Worm (Caenorhabditis elegans) whole organism, L2 larva: ENCODE measurements around the gene acox-1.5.
A peak's percentile ranks its signal among the peaks of the same experiment; 100 is the strongest.

Source experiments
- C34F6.9 ChIP-seq: fragments of 150-350 bp; optimal IDR thresholded peaks from 2 replicates; lab custom pipeline; 2014; ENCODE audit warnings: missing biosample characterization, missing genetic modification characterization
- R02D3.7 ChIP-seq: fragments of 150-350 bp; optimal IDR thresholded peaks from 2 replicates; lab custom pipeline; 2014; ENCODE audit warnings: missing biosample characterization, missing genetic modification characterization
- ZK546.5 ChIP-seq: sonication (generic microtip); optimal IDR thresholded peaks from 2 replicates; lab custom pipeline; 2017; ENCODE audit warnings: missing biosample characterization, missing genetic modification characterization
- aly-2 ChIP-seq: fragments of 150-350 bp; optimal IDR thresholded peaks from 2 replicates; lab custom pipeline; 2014; ENCODE audit warnings: missing biosample characterization, missing genetic modification characterization
- fos-1 ChIP-seq: fragments of 150-350 bp; optimal IDR thresholded peaks from 2 replicates; lab custom pipeline; 2014; ENCODE audit warnings: missing biosample characterization, missing genetic modification characterization
- mab-5 ChIP-seq: fragments of 150-350 bp; optimal IDR thresholded peaks from 2 replicates; lab custom pipeline; 2014; ENCODE audit warnings: missing biosample characterization, missing genetic modification characterization
- mdl-1 ChIP-seq, 2 experiments: fragments of 150-350 bp in 1 of 2; sonication (generic microtip) in 1 of 2; optimal IDR thresholded peaks; 2 replicates each; lab custom pipeline; 2017; ENCODE audit warnings: missing biosample characterization in 2 of 2, missing genetic modification characterization in 2 of 2
- nhr-11 ChIP-seq: fragments of 150-350 bp; optimal IDR thresholded peaks from 2 replicates; lab custom pipeline; 2014; ENCODE audit warnings: missing biosample characterization, missing genetic modification characterization
- nhr-12 ChIP-seq: fragments of 150-350 bp; optimal IDR thresholded peaks from 2 replicates; lab custom pipeline; 2014; ENCODE audit warnings: missing biosample characterization, missing genetic modification characterization
- snpc-4 ChIP-seq: fragments of 150-350 bp; optimal IDR thresholded peaks from 2 replicates; lab custom pipeline; 2014; ENCODE audit warnings: missing biosample characterization, missing genetic modification characterization

DNA sequence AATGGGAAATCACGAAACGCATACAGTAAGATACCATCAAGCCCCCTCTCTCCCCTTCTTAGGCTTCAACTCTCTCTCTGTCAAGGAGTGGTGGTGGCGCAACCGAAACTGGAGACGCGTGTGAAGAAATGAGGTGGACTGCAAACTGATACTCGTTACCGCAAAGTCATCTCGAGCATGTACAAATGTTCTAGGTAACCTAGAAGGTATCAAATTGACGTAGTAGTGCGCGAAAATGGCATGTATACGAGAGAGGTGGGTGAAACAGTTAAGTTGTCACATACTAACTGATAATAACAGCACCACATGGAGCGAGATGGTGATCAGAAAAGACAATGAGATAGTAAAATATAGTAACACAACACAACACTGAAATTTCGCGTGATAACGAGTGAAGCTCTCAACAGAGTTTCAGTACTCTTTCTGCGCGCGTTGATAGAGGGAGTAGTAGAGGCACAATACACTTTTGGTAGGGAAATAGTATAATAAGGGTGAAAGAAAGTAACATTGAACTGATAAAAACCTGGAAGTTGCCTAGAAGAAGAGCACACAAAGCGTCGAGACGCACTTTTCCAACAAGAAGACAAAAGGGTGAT lies 46.3 kb upstream of the acox-1.5 start:
- TF ChIP-seq snpc-4 (tag; lab: Kevin White, UChicago) (no peak), fos-1 (tag; lab: Kevin White, UChicago) (peak; percentile 62), R02D3.7 (no peak), mdl-1 (tag; optimal IDR thresholded peaks at IDR 0.05; lab: Kevin White, UChicago) (no peak), nhr-12 (tag; lab: Kevin White, UChicago) (no peak), C34F6.9 (tag; lab: Kevin White, UChicago) (no peak), ZK546.5 (tag; lab: Kevin White, UChicago) (no peak), nhr-11 (tag; lab: Kevin White, UChicago) (no peak), aly-2 (tag; lab: Kevin White, UChicago) (no peak), mab-5 (tag; lab: Kevin White, UChicago) (no peak)
